Fruit fly (Drosophila melanogaster) whole organism, embryonic: ENCODE data around the gene Fpgs1.
A peak's percentile ranks its signal among the peaks of the same experiment; 100 is the strongest.

Experiments
- Abd-B ChIP-seq: fragments of 200-800 bp; sonication (Bioruptor generic); optimal IDR thresholded peaks from 2 replicates; lab custom pipeline; 2018; ENCODE audit warnings: missing biosample characterization, mild to moderate bottlenecking, missing genetic modification characterization, moderate library complexity
- B-H2 ChIP-seq: fragments of 200-800 bp; sonication (Bioruptor generic); optimal IDR thresholded peaks from 2 replicates; lab custom pipeline; 2018; ENCODE audit warnings: missing biosample characterization, mild to moderate bottlenecking, missing genetic modification characterization
- BEAF-32 ChIP-seq: fragments of 200-800 bp; sonication (Bioruptor generic); optimal IDR thresholded peaks from 3 replicates; lab custom pipeline; 2017; ENCODE audit warnings: missing biosample characterization, missing genetic modification characterization, mild to moderate bottlenecking, moderate library complexity, missing genetic modification reagents
- Bgb ChIP-seq: fragments of 200-800 bp; sonication (Bioruptor generic); IDR thresholded peaks from 2 replicates; pipeline ENCODE4 v1.3.6; 2022; ENCODE audit warnings: missing biosample characterization, missing genetic modification characterization; ENCODE audit not compliant: partially characterized antibody
- Bteb2 ChIP-seq: fragments of 200-800 bp; sonication (Bioruptor generic); optimal IDR thresholded peaks from 2 replicates; lab custom pipeline; 2016; ENCODE audit warnings: missing biosample characterization, missing genetic modification characterization
- CG10431 ChIP-seq: fragments of 200-800 bp; sonication (Bioruptor generic); optimal IDR thresholded peaks from 3 replicates; lab custom pipeline; 2018; ENCODE audit warnings: missing biosample characterization, mild to moderate bottlenecking, missing genetic modification characterization
- CG10565 ChIP-seq: fragments of 200-800 bp; sonication (Bioruptor generic); optimal IDR thresholded peaks from 3 replicates; lab custom pipeline; 2016; ENCODE audit warnings: missing biosample characterization, mild to moderate bottlenecking, missing genetic modification characterization
- CG12659 ChIP-seq: fragments of 200-800 bp; sonication (Bioruptor generic); optimal IDR thresholded peaks from 3 replicates; lab custom pipeline; 2017; ENCODE audit warnings: mild to moderate bottlenecking, missing biosample characterization, missing genetic modification reagents, missing genetic modification characterization
- CG13123 ChIP-seq: fragments of 200-800 bp; sonication (Bioruptor generic); optimal IDR thresholded peaks from 2 replicates; lab custom pipeline; 2016; ENCODE audit warnings: missing biosample characterization, missing genetic modification characterization
- CG17568 ChIP-seq: fragments of 200-800 bp; sonication (Bioruptor generic); optimal IDR thresholded peaks from 2 replicates; lab custom pipeline; 2018; ENCODE audit warnings: missing biosample characterization, mild to moderate bottlenecking, missing genetic modification characterization, moderate library complexity
- CG2712 ChIP-seq: fragments of 200-800 bp; optimal IDR thresholded peaks from 3 replicates; lab custom pipeline; 2019; ENCODE audit warnings: missing biosample characterization, mild to moderate bottlenecking, missing genetic modification characterization, moderate library complexity
- CG4360 ChIP-seq: fragments of 200-800 bp; sonication (Bioruptor generic); IDR thresholded peaks from 2 replicates; pipeline ENCODE4 v1.3.6; 2022; ENCODE audit warnings: missing biosample characterization, missing genetic modification characterization
- CG4424 ChIP-seq: fragments of 200-800 bp; sonication (Bioruptor generic); optimal IDR thresholded peaks from 3 replicates; lab custom pipeline; 2016; ENCODE audit warnings: missing biosample characterization, missing genetic modification characterization
- CG7372 ChIP-seq: fragments of 200-800 bp; sonication (Bioruptor generic); IDR thresholded peaks from 2 replicates; pipeline ENCODE4 v1.3.6; 2022; ENCODE audit warnings: missing biosample characterization, missing genetic modification characterization
- CG7556 ChIP-seq: fragments of 200-800 bp; sonication (Bioruptor generic); optimal IDR thresholded peaks from 2 replicates; lab custom pipeline; 2017; ENCODE audit warnings: missing biosample characterization, mild to moderate bottlenecking, missing genetic modification characterization
- CrebB ChIP-seq: fragments of 200-800 bp; sonication (Bioruptor generic); optimal IDR thresholded peaks from 3 replicates; lab custom pipeline; 2018; ENCODE audit warnings: missing biosample characterization, mild to moderate bottlenecking, missing genetic modification characterization
- Dek ChIP-seq: fragments of 200-800 bp; sonication (Bioruptor generic); optimal IDR thresholded peaks from 3 replicates; lab custom pipeline; 2019; ENCODE audit warnings: missing biosample characterization, mild to moderate bottlenecking, missing genetic modification characterization, moderate library complexity
- Dip2 ChIP-seq: fragments of 200-800 bp; sonication (Bioruptor generic); IDR thresholded peaks from 2 replicates; pipeline ENCODE4 v1.3.6; 2022; ENCODE audit warnings: missing biosample characterization, missing genetic modification characterization
- HLH3B ChIP-seq: fragments of 200-800 bp; sonication (Bioruptor generic); IDR thresholded peaks from 2 replicates; pipeline ENCODE4 v1.3.6; 2022; ENCODE audit warnings: missing biosample characterization, missing genetic modification characterization
- HLH54F ChIP-seq: fragments of 200-800 bp; sonication (Bioruptor generic); optimal IDR thresholded peaks from 3 replicates; lab custom pipeline; 2016; ENCODE audit warnings: missing biosample characterization, missing genetic modification characterization
- Lhr ChIP-seq: fragments of 200-800 bp; sonication (Bioruptor generic); optimal IDR thresholded peaks from 3 replicates; lab custom pipeline; 2017; ENCODE audit warnings: mild to moderate bottlenecking, missing biosample characterization, missing genetic modification reagents, missing genetic modification characterization
- Oli ChIP-seq: fragments of 200-800 bp; sonication (Bioruptor generic); optimal IDR thresholded peaks from 2 replicates; lab custom pipeline; 2018; ENCODE audit warnings: missing biosample characterization, mild to moderate bottlenecking, missing genetic modification characterization, moderate library complexity
- Xbp1 ChIP-seq: fragments of 200-800 bp; sonication (Bioruptor generic); optimal IDR thresholded peaks from 3 replicates; lab custom pipeline; 2016; ENCODE audit warnings: missing biosample characterization, mild to moderate bottlenecking, missing genetic modification characterization
- ase ChIP-seq: fragments of 200-800 bp; sonication (Bioruptor generic); IDR thresholded peaks from 3 replicates; pipeline ENCODE4 v1.3.6; 2022; ENCODE audit warnings: missing biosample characterization, missing genetic modification characterization
- ash1 ChIP-seq: fragments of 200-800 bp; sonication (Bioruptor generic); optimal IDR thresholded peaks from 2 replicates; lab custom pipeline; 2018; ENCODE audit warnings: missing biosample characterization, mild to moderate bottlenecking, missing genetic modification characterization
- bab2 ChIP-seq: fragments of 200-800 bp; sonication (Bioruptor generic); optimal IDR thresholded peaks from 2 replicates; lab custom pipeline; 2016; ENCODE audit warnings: missing biosample characterization, missing genetic modification characterization
- bowl ChIP-seq: fragments of 200-800 bp; sonication (Bioruptor generic); IDR thresholded peaks from 2 replicates; pipeline ENCODE4 v1.3.6; 2022; ENCODE audit warnings: missing biosample characterization, missing genetic modification characterization
- br ChIP-seq: fragments of >200 bp; optimal IDR thresholded peaks from 2 replicates; lab custom pipeline; 2017
- ci ChIP-seq: fragments of 200-800 bp; sonication (Bioruptor generic); IDR thresholded peaks from 3 replicates; pipeline ENCODE4 v1.3.6; 2022; ENCODE audit warnings: missing biosample characterization, missing genetic modification characterization
- crol ChIP-seq: fragments of 200-800 bp; sonication (Bioruptor generic); IDR thresholded peaks from 2 replicates; pipeline ENCODE4 v1.3.6; 2022; ENCODE audit warnings: missing biosample characterization, missing genetic modification characterization
- dmrt11E ChIP-seq: fragments of 200-800 bp; sonication (Bioruptor generic); optimal IDR thresholded peaks from 3 replicates; lab custom pipeline; 2018; ENCODE audit warnings: missing biosample characterization, mild to moderate bottlenecking, missing genetic modification characterization, moderate library complexity
- emc ChIP-seq: fragments of 200-800 bp; sonication (Bioruptor generic); optimal IDR thresholded peaks from 2 replicates; lab custom pipeline; 2016; ENCODE audit warnings: missing biosample characterization, missing genetic modification characterization
- eyg ChIP-seq: fragments of 200-800 bp; sonication (Bioruptor generic); optimal IDR thresholded peaks from 3 replicates; lab custom pipeline; 2016; ENCODE audit warnings: missing biosample characterization, missing genetic modification characterization
- grn ChIP-seq: fragments of 200-800 bp; sonication (Bioruptor generic); optimal IDR thresholded peaks from 3 replicates; lab custom pipeline; 2017; ENCODE audit warnings: missing biosample characterization, missing genetic modification characterization
- hth ChIP-seq: fragments of >200 bp; optimal IDR thresholded peaks from 2 replicates; lab custom pipeline; 2017; ENCODE audit warnings: inconsistent platforms
- lmd ChIP-seq: fragments of 200-800 bp; sonication (Bioruptor generic); IDR thresholded peaks from 2 replicates; pipeline ENCODE4 v1.3.6; 2022; ENCODE audit warnings: missing biosample characterization, missing genetic modification characterization
- nerfin-1 ChIP-seq: fragments of 200-800 bp; sonication (Bioruptor generic); optimal IDR thresholded peaks from 3 replicates; lab custom pipeline; 2019; ENCODE audit warnings: missing biosample characterization, mild to moderate bottlenecking, missing genetic modification characterization, moderate library complexity
- nmo ChIP-seq: fragments of 200-800 bp; sonication (Bioruptor generic); optimal IDR thresholded peaks from 2 replicates; lab custom pipeline; 2018; ENCODE audit warnings: missing biosample characterization, mild to moderate bottlenecking, missing genetic modification characterization, moderate library complexity
- prd ChIP-seq, 3 experiments: fragments of >200 bp in 2 of 3; fragments of 200-800 bp in 1 of 3; sonication (Bioruptor generic) in 1 of 3; optimal IDR thresholded peaks in 2 of 3; IDR thresholded peaks in 1 of 3; 2 replicates in 2 of 3; 3 replicates in 1 of 3; pipeline versions ENCODE4 v1.3.6 to Lab custom; 2017 to 2022; ENCODE audit warnings: missing biosample characterization in 1 of 3, missing genetic modification characterization in 1 of 3
- ro ChIP-seq: fragments of 200-800 bp; sonication (Bioruptor generic); IDR thresholded peaks from 2 replicates; pipeline ENCODE4 v1.3.6; 2022; ENCODE audit warnings: missing biosample characterization, missing genetic modification characterization
- sim ChIP-seq: fragments of 200-800 bp; sonication (Bioruptor generic); IDR thresholded peaks from 2 replicates; pipeline ENCODE4 v1.3.6; 2022; ENCODE audit warnings: missing biosample characterization, missing genetic modification characterization
- slbo ChIP-seq: fragments of 200-800 bp; sonication (Bioruptor generic); IDR thresholded peaks from 2 replicates; pipeline ENCODE4 v1.3.6; 2022; ENCODE audit warnings: missing biosample characterization, missing genetic modification characterization
- sna ChIP-seq: fragments of 200-800 bp; sonication (Bioruptor generic); IDR thresholded peaks from 2 replicates; pipeline ENCODE4 v1.3.6; 2022; ENCODE audit warnings: missing biosample characterization, missing genetic modification characterization; ENCODE audit not compliant: partially characterized antibody
- sob ChIP-seq: fragments of 200-800 bp; sonication (Bioruptor generic); IDR thresholded peaks from 2 replicates; pipeline ENCODE4 v1.3.6; 2022; ENCODE audit warnings: missing biosample characterization, missing genetic modification characterization
- sqz ChIP-seq: fragments of 200-800 bp; sonication (Bioruptor generic); optimal IDR thresholded peaks from 3 replicates; lab custom pipeline; 2018; ENCODE audit warnings: missing biosample characterization, mild to moderate bottlenecking, missing genetic modification characterization
- tin ChIP-seq: fragments of 200-800 bp; sonication (Bioruptor generic); optimal IDR thresholded peaks from 3 replicates; lab custom pipeline; 2016; ENCODE audit warnings: missing biosample characterization, missing genetic modification characterization
- trem ChIP-seq: fragments of 200-800 bp; optimal IDR thresholded peaks from 3 replicates; lab custom pipeline; 2019; ENCODE audit warnings: missing biosample characterization, mild to moderate bottlenecking, missing genetic modification characterization, moderate library complexity
- tup ChIP-seq: fragments of 200-800 bp; sonication (Bioruptor generic); optimal IDR thresholded peaks from 2 replicates; lab custom pipeline; 2016; ENCODE audit warnings: missing biosample characterization, mild to moderate bottlenecking, missing genetic modification characterization, moderate library complexity
- unc-4 ChIP-seq: fragments of 200-800 bp; sonication (Bioruptor generic); IDR thresholded peaks from 2 replicates; pipeline ENCODE4 v1.3.6; 2022; ENCODE audit warnings: missing biosample characterization, missing genetic modification characterization; ENCODE audit not compliant: partially characterized antibody

The Fpgs1 gene

dm6 chrX:12591223-12592120 lies 20.2 kb upstream of the Fpgs1 start (continued):
- TF ChIP-seq CG4424 (peak; percentile 38), CG13123 (GFP tag; lab: Kevin White, UChicago) (peak; percentile 27), ci (no peak; the same call in 1 of the 3 replicates), sqz (GFP tag; lab: Kevin White, UChicago) (no peak), CG17568 (GFP tag; lab: Kevin White, UChicago) (no peak), Xbp1 (GFP tag; lab: Kevin White, UChicago) (peak; percentile 39), dmrt11E (tag; lab: Kevin White, UChicago) (peak; percentile 50), bab2 (GFP tag; lab: Kevin White, UChicago) (peak; percentile 14)

DNA sequence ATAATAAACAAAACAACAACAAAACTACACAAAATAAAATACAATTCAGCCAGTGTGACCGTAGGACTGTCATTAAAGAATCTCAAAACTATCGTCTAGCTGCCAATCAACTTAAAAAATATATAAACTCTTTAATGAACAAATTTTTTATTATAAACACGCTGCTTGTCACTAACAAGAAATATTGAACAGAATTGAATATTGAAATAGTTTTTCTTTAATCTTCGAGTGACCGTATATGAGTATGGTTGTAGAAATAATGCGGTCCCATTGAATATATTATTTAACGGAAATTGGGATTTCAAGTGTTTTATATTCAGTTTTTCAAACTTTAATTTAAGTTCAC lies 19.6 kb upstream of the Fpgs1 start, which contains the start of gene LIMK1:
Gene LIMK1 (minus strand): TSS at position 73 of the 346 bp plus-strand sequence.
- TF ChIP-seq br (lab: Kevin White, UChicago) (no peak), hth (no peak), CG7372 (GFP tag; lab: Robert Waterston, UW) (no peak), ro (GFP tag; lab: Robert Waterston, UW) (no peak), Lhr (no peak), bowl (GFP tag; lab: Robert Waterston, UW) (no peak), sob (GFP tag; lab: Robert Waterston, UW) (no peak), CrebB (tag; lab: Kevin White, UChicago) (no peak), crol (GFP tag; lab: Robert Waterston, UW) (no peak), Oli (tag; lab: Kevin White, UChicago) (no peak), CG2712 (tag; lab: Kevin White, UChicago) (peak; percentile 34), CG12659 (GFP tag; lab: Kevin White, UChicago) (peak; percentile 43), tup (GFP tag; lab: Kevin White, UChicago) (no peak), emc (GFP tag; lab: Kevin White, UChicago) (no peak), CG7556 (no peak), eyg (GFP tag; lab: Kevin White, UChicago) (no peak), Bteb2 (no peak), prd (optimal IDR thresholded peaks at IDR 0.05; lab: Kevin White, UChicago) (no peak), prd (GFP tag; IDR thresholded peaks at IDR 0.05; lab: Robert Waterston, UW) (no peak), trem (tag; lab: Kevin White, UChicago) (peak; percentile 72), sna (GFP tag; lab: Robert Waterston, UW) (peak; percentile 56), Dip2 (GFP tag; lab: Robert Waterston, UW) (no peak), CG10565 (no peak), CG10431 (no peak), ase (GFP tag; lab: Robert Waterston, UW) (no peak), BEAF-32 (GFP tag; lab: Kevin White, UChicago) (peak; percentile 78), grn (no peak), nmo (peak; percentile 40), ash1 (GFP tag; lab: Kevin White, UChicago) (no peak), nerfin-1 (no peak), Bgb (peak; percentile 49; the same call in 1 of the 2 replicates), B-H2 (GFP tag; lab: Kevin White, UChicago) (no peak), lmd (no peak), HLH3B (GFP tag; lab: Robert Waterston, UW) (no peak), slbo (GFP tag; lab: Robert Waterston, UW) (no peak), HLH54F (GFP tag; lab: Kevin White, UChicago) (no peak), sim (GFP tag; lab: Robert Waterston, UW) (no peak), unc-4 (GFP tag; lab: Robert Waterston, UW) (peak; percentile 73), Dek (no peak), Abd-B (GFP tag; lab: Kevin White, UChicago) (no peak), tin (GFP tag; lab: Kevin White, UChicago) (no peak), CG4360 (no peak)
